Worm (Caenorhabditis elegans): Measurements from ENCODE around the gene gars-1.

DNA sequence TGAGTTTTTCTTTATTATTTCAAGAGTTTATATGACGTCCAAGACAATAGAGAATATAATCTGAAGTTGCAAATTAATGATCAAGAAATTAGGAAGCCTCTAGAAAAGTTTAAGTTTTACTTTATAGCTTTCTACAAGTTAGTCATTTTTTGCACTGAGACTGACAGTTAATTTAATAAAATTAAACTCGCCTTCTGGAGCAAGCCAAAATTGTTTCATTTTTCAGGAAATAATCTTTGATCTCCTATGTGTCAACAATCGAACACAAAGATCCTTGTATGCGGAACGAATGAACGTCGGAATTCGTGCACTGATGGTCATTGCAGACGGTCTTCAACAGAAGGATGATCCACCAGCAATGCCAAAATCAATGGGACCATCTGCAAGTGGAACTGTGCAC, 51.0 kb downstream of the gars-1 start:
- no peak for TF ChIP-seq nhr-48 (tag; optimal IDR thresholded peaks at IDR 0.05)
- no peak for TF ChIP-seq T20F7.1 (GFP tag; optimal IDR thresholded peaks at IDR 0.05)

Measured in whole organism, L4 larva.